Fruit fly (Drosophila melanogaster) Kc167 (cell line): ENCODE data around the gene CG5506.
"Not testable (repeated sequence)": the region's sequence is repeated elsewhere in the genome, so short reads cannot be mapped to it uniquely, and the experiment has no call there.

Experiments used
- Myc ChIP-seq: fragments of >200 bp; optimal IDR thresholded peaks from 2 replicates; lab custom pipeline; 2017; ENCODE audit warnings: missing external identifiers
- Sin3A ChIP-seq: fragments of >200 bp; optimal IDR thresholded peaks from 2 replicates; lab custom pipeline; 2018; ENCODE audit warnings: missing external identifiers
- h ChIP-seq: fragments of >200 bp; optimal IDR thresholded peaks from 3 replicates; lab custom pipeline; 2018; ENCODE audit warnings: missing external identifiers
- insv ChIP-seq: fragments of >200 bp; optimal IDR thresholded peaks from 3 replicates; lab custom pipeline; 2018; ENCODE audit warnings: missing external identifiers
- psq ChIP-seq: fragments of >200 bp; optimal IDR thresholded peaks from 2 replicates; lab custom pipeline; 2017; ENCODE audit warnings: missing external identifiers
- ttk ChIP-seq: sonication (Bioruptor generic); optimal IDR thresholded peaks from 2 replicates; lab custom pipeline; 2017; ENCODE audit warnings: missing external identifiers

The CG5506 gene

dm6 chr3L:17903813-17904416, 19.7 kb upstream of the CG5506 start:
- TF ChIP-seq insv (lab: Kevin White, UChicago) (no peak), ttk (lab: Kevin White, UChicago) (no peak), Myc (lab: Kevin White, UChicago) (no peak), psq (lab: Kevin White, UChicago) (no peak), h (lab: Kevin White, UChicago) (no peak), Sin3A (no peak)

dm6 chr3L:17902621-17903020, 18.4 kb upstream of the CG5506 start:
- no peak for TF ChIP-seq Myc (lab: Kevin White, UChicago)

dm6 chr3L:17902186-17902585, 18.0 kb upstream of the CG5506 start:
- TF ChIP-seq Myc (lab: Kevin White, UChicago) (no peak), Sin3A (no peak), insv (lab: Kevin White, UChicago) (no peak), psq (lab: Kevin White, UChicago) (no peak), ttk (lab: Kevin White, UChicago) (no peak), h (lab: Kevin White, UChicago) (no peak)

- TF ChIP-seq h (lab: Kevin White, UChicago) (no peak), Myc (lab: Kevin White, UChicago) (no peak), insv (lab: Kevin White, UChicago) (no peak)
These were observed 14.4 kb upstream of the CG5506 start for dm6 chr3L:17898606-17899005.

dm6 chr3L:17895815-17896275, 11.7 kb upstream of the CG5506 start, which contains the start of gene Tsp74F:
TSS of gene Tsp74F (minus strand) at chr3L:17895862.
- no peak for TF ChIP-seq Myc (lab: Kevin White, UChicago)
- no peak for TF ChIP-seq Sin3A
- TF ChIP-seq ttk (lab: Kevin White, UChicago), result no peak
- TF ChIP-seq insv (lab: Kevin White, UChicago), result no peak
- TF ChIP-seq psq (lab: Kevin White, UChicago), result no peak
- TF ChIP-seq h (lab: Kevin White, UChicago), result no peak

- TF ChIP-seq psq (lab: Kevin White, UChicago), result no peak
- no peak for TF ChIP-seq Myc (lab: Kevin White, UChicago)
- no peak for TF ChIP-seq ttk (lab: Kevin White, UChicago)
- no peak for TF ChIP-seq h (lab: Kevin White, UChicago)
- TF ChIP-seq insv (lab: Kevin White, UChicago), result no peak
These were observed 9.5 kb upstream of the CG5506 start for dm6 chr3L:17893660-17894059.

- TF ChIP-seq psq (lab: Kevin White, UChicago) (no peak), ttk (lab: Kevin White, UChicago) (no peak), Sin3A (no peak), Myc (lab: Kevin White, UChicago) (no peak), insv (lab: Kevin White, UChicago) (no peak)
These were observed 3.2 kb upstream of the CG5506 start, which contains the start of gene CG7402 for dm6 chr3L:17887393-17887792. TSS of gene CG7402 (plus strand) at chr3L:17887705.

- TF ChIP-seq h (lab: Kevin White, UChicago), result no peak
- TF ChIP-seq psq (lab: Kevin White, UChicago), result no peak
These were observed 2.4 kb upstream of the CG5506 start, which contains the start of gene CG16775 for dm6 chr3L:17886545-17886944. TSS of gene CG16775 (minus strand) at chr3L:17886645.

- TF ChIP-seq Sin3A (no peak), ttk (lab: Kevin White, UChicago) (no peak), psq (lab: Kevin White, UChicago) (no peak), Myc (lab: Kevin White, UChicago) (no peak), insv (lab: Kevin White, UChicago) (no peak), h (lab: Kevin White, UChicago) (no peak)
These were observed 5.3 kb downstream of the CG5506 start, which contains the start of gene CG7408 for dm6 chr3L:17878781-17879360. TSS of gene CG7408 (plus strand) at chr3L:17879096.

dm6 chr3L:17858174-17858573, 26.0 kb downstream of the CG5506 start, which contains the start of gene CG34002:
TSS of gene CG34002 (plus strand) at chr3L:17858474.
- not testable (repeated sequence) for TF ChIP-seq Sin3A; Myc (lab: Kevin White, UChicago); ttk (lab: Kevin White, UChicago)

dm6 chr3L:17856655-17857479, 27.3 kb downstream of the CG5506 start, which contains the start of gene CG5535:
TSS of gene CG5535 (minus strand) at chr3L:17856794.
- TF ChIP-seq Sin3A (no peak), psq (lab: Kevin White, UChicago) (no peak), ttk (lab: Kevin White, UChicago) (no peak), h (lab: Kevin White, UChicago) (no peak), insv (lab: Kevin White, UChicago) (no peak), Myc (lab: Kevin White, UChicago) (no peak)

- TF ChIP-seq psq (lab: Kevin White, UChicago) (no peak), h (lab: Kevin White, UChicago) (no peak), insv (lab: Kevin White, UChicago) (no peak), Myc (lab: Kevin White, UChicago) (no peak), Sin3A (no peak), ttk (lab: Kevin White, UChicago) (no peak)
These were observed 34.7 kb downstream of the CG5506 start, which contains the start of gene TrpRS-m for dm6 chr3L:17849517-17849916. TSS of gene TrpRS-m (plus strand) at chr3L:17849727.
